Worm (Caenorhabditis elegans) whole organism, young adult: Measurements from ENCODE around the gene K01G5.10.

Source experiments
- B0336.3 ChIP-seq: fragments of 200-800 bp; sonication (Bioruptor generic); IDR thresholded peaks from 2 replicates; pipeline ENCODE4 v1.3.6; 2022; ENCODE audit warnings: missing genetic modification characterization, missing compliant biosample characterization
- C06A6.2 ChIP-seq: fragments of 200-800 bp; sonication (Bioruptor generic); conservative IDR thresholded peaks from 2 replicates; pipeline ENCODE4 v1.3.6; 2022; ENCODE audit warnings: missing genetic modification characterization, missing compliant biosample characterization
- F39B2.1 ChIP-seq: fragments of 200-800 bp; sonication (Bioruptor generic); IDR thresholded peaks from 2 replicates; pipeline ENCODE4 v1.3.6; 2022; ENCODE audit warnings: missing genetic modification reagents, missing genetic modification characterization, missing compliant biosample characterization
- F52B5.7 ChIP-seq: sonication (generic microtip); optimal IDR thresholded peaks from 2 replicates; lab custom pipeline; 2016; ENCODE audit warnings: mild to moderate bottlenecking, missing genetic modification characterization, missing compliant biosample characterization
- Y56A3A.18 ChIP-seq: fragments of 200-800 bp; sonication (Bioruptor generic); IDR thresholded peaks from 2 replicates; pipeline ENCODE4 v1.3.6; 2022; ENCODE audit warnings: missing genetic modification reagents, missing genetic modification characterization, missing compliant biosample characterization
- ZK185.1 ChIP-seq: sonication (generic microtip); optimal IDR thresholded peaks from 2 replicates; lab custom pipeline; 2016; ENCODE audit warnings: mild to moderate bottlenecking, missing genetic modification characterization, missing compliant biosample characterization; ENCODE audit not compliant: poor library complexity, severe bottlenecking
- egl-44 ChIP-seq: fragments of 200-800 bp; sonication (Bioruptor generic); IDR thresholded peaks from 2 replicates; pipeline ENCODE4 v1.3.6; 2022; ENCODE audit warnings: missing genetic modification reagents, missing genetic modification characterization, missing compliant biosample characterization
- hrde-1 ChIP-seq: sonication (generic microtip); optimal IDR thresholded peaks from 2 replicates; lab custom pipeline; 2016; ENCODE audit warnings: missing genetic modification characterization, mild to moderate bottlenecking, missing compliant biosample characterization, moderate library complexity, missing genotype, missing genetic modification reagents, borderline replicate concordance
- lag-1 ChIP-seq: fragments of 200-800 bp; sonication (Bioruptor generic); IDR thresholded peaks from 2 replicates; pipeline ENCODE4 v1.3.6; 2022; ENCODE audit warnings: missing genetic modification reagents, missing genetic modification characterization, missing compliant biosample characterization
- let-526 ChIP-seq: fragments of 200-800 bp; sonication (Bioruptor generic); IDR thresholded peaks from 2 replicates; pipeline ENCODE4 v1.3.6; 2022; ENCODE audit warnings: missing genetic modification reagents, missing genetic modification characterization, missing compliant biosample characterization
- nfya-2 ChIP-seq: fragments of 200-800 bp; sonication (Bioruptor generic); IDR thresholded peaks from 2 replicates; pipeline ENCODE4 v1.3.6; 2022; ENCODE audit warnings: missing genetic modification reagents, missing genetic modification characterization, missing compliant biosample characterization
- unc-62 ChIP-seq: fragments of 150-350 bp; optimal IDR thresholded peaks from 2 replicates; lab custom pipeline; 2014; ENCODE audit warnings: missing biosample characterization, missing genetic modification reagents, missing genetic modification characterization
- ztf-3 ChIP-seq: fragments of 200-800 bp; sonication (Bioruptor generic); optimal IDR thresholded peaks from 2 replicates; lab custom pipeline; 2018; ENCODE audit warnings: mild to moderate bottlenecking, missing genetic modification characterization, missing compliant biosample characterization

- peak; percentile 73; the same call in 1 of the 2 replicates for TF ChIP-seq Y56A3A.18
- TF ChIP-seq let-526 (GFP tag; lab: Robert Waterston, UW) = no peak
- TF ChIP-seq ztf-3 (GFP tag; lab: Kevin White, UChicago) = no peak
- peak; percentile 98 for TF ChIP-seq hrde-1 (tag; lab: Kevin White, UChicago)
- TF ChIP-seq nfya-2 (GFP tag; lab: Robert Waterston, UW) = peak; percentile 45; the same call in 1 of the 2 replicates
- peak; percentile 73 for TF ChIP-seq F52B5.7 (tag; lab: Kevin White, UChicago)
- no peak for TF ChIP-seq ZK185.1
- TF ChIP-seq F39B2.1 (GFP tag; lab: Robert Waterston, UW) = peak; percentile 82
- TF ChIP-seq B0336.3 (GFP tag; lab: Robert Waterston, UW) = peak; percentile 93; the same call in 1 of the 2 replicates
- TF ChIP-seq C06A6.2 (GFP tag; lab: Robert Waterston, UW) = no peak
- no peak for TF ChIP-seq unc-62 (GFP tag; lab: Kevin White, UChicago)
- TF ChIP-seq egl-44 = no peak; the same call in 1 of the 2 replicates
- no peak for TF ChIP-seq lag-1 (GFP tag; lab: Robert Waterston, UW)
Measured at ce11 chrIII:10746406-10746807, 11.9 kb downstream of the K01G5.10 start.
